Worm (Caenorhabditis elegans) whole organism, early embryonic: ENCODE results near the gene rab-30.

Experiments
- B0310.2 ChIP-seq: sonication (generic microtip); optimal IDR thresholded peaks from 2 replicates; lab custom pipeline; 2016; ENCODE audit warnings: mild to moderate bottlenecking, missing genetic modification characterization, missing compliant biosample characterization
- aly-1 ChIP-seq: sonication (generic microtip); optimal IDR thresholded peaks from 2 replicates; lab custom pipeline; 2016; ENCODE audit warnings: missing genetic modification characterization, missing compliant biosample characterization
- ama-1 ChIP-seq: fragments of 150-350 bp; optimal IDR thresholded peaks from 2 replicates; lab custom pipeline; 2014
- ceh-13 ChIP-seq: fragments of 200-800 bp; sonication (Bioruptor generic); optimal IDR thresholded peaks from 2 replicates; lab custom pipeline; 2018; ENCODE audit warnings: mild to moderate bottlenecking, missing genetic modification characterization, missing compliant biosample characterization
- ceh-36 ChIP-seq: sonication (generic microtip); optimal IDR thresholded peaks from 2 replicates; lab custom pipeline; 2016; ENCODE audit warnings: missing genetic modification characterization, inconsistent platforms, missing compliant biosample characterization
- flt-1 ChIP-seq: fragments of 200-800 bp; sonication (Bioruptor generic); IDR thresholded peaks from 2 replicates; pipeline ENCODE4 v1.3.6; 2022; ENCODE audit warnings: missing genetic modification characterization, missing compliant biosample characterization
- hmbx-1 ChIP-seq: sonication (generic microtip); optimal IDR thresholded peaks from 2 replicates; lab custom pipeline; 2016; ENCODE audit warnings: mild to moderate bottlenecking, missing genetic modification characterization, missing compliant biosample characterization
- hnd-1 ChIP-seq: sonication (generic microtip); optimal IDR thresholded peaks from 2 replicates; lab custom pipeline; 2016; ENCODE audit warnings: missing genetic modification characterization, missing compliant biosample characterization
- pes-1 ChIP-seq: fragments of 200-800 bp; sonication (Bioruptor generic); IDR thresholded peaks from 2 replicates; pipeline ENCODE4 v1.3.6; 2022; ENCODE audit warnings: missing genetic modification reagents, missing genetic modification characterization, missing compliant biosample characterization
- scrt-1 ChIP-seq: fragments of 200-800 bp; sonication (Bioruptor generic); IDR thresholded peaks from 2 replicates; pipeline ENCODE4 v1.3.6; 2022; ENCODE audit warnings: missing genetic modification characterization, missing compliant biosample characterization
- tbx-11 ChIP-seq: fragments of 200-800 bp; sonication (Bioruptor generic); IDR thresholded peaks from 2 replicates; pipeline ENCODE4 v1.3.6; 2022; ENCODE audit warnings: missing genetic modification characterization, missing compliant biosample characterization

ce11 chrIII:10592729-10593128 lies 32.3 kb downstream of the rab-30 start, which contains the start of gene Y45F3A.8:
- TF ChIP-seq ceh-13, result no peak
- TF ChIP-seq hnd-1 (tag; lab: Kevin White, UChicago), result no peak
- no peak for TF ChIP-seq ama-1 (lab: Kevin White, UChicago)
- TF ChIP-seq hmbx-1 (tag; lab: Kevin White, UChicago), result no peak
- TF ChIP-seq flt-1 (GFP tag; lab: Robert Waterston, UW), result no peak
- no peak for TF ChIP-seq scrt-1 (GFP tag; lab: Robert Waterston, UW)
- no peak for TF ChIP-seq pes-1 (GFP tag; lab: Robert Waterston, UW)
- TF ChIP-seq aly-1 (tag; lab: Kevin White, UChicago), result no peak
- TF ChIP-seq ceh-36, result no peak
- no peak for TF ChIP-seq tbx-11 (GFP tag; lab: Robert Waterston, UW)
- no peak for TF ChIP-seq B0310.2 (tag; lab: Kevin White, UChicago)
